Worm (Caenorhabditis elegans) whole organism, dauer: ENCODE results near the gene W03F9.1.

Experiments
- unc-62 ChIP-seq: sonication (generic microtip); optimal IDR thresholded peaks from 2 replicates; lab custom pipeline; 2017; ENCODE audit warnings: missing biosample characterization, missing genetic modification reagents, missing genetic modification characterization

W03F9.1 gene

DNA sequence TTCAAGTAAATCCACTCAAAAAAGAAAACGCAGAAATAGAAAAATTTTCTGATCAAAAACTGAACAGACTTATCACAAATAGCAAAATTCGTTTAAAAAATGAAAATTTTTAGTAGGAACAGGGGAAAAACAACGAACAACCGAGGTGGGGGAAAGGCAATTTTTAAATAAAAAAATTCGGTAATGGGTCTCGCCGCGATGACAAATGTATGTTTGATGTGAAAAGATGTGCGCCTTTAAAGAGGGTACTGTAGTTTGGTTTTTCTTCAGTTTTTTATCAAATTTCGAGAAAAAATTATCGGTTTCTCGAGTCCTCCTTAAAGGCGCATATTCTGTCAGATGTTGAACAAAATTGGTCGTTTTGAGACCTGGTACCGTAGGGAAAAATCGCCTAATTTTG is 2.6 kb downstream of the W03F9.1 start:
- TF ChIP-seq unc-62: no peak

DNA sequence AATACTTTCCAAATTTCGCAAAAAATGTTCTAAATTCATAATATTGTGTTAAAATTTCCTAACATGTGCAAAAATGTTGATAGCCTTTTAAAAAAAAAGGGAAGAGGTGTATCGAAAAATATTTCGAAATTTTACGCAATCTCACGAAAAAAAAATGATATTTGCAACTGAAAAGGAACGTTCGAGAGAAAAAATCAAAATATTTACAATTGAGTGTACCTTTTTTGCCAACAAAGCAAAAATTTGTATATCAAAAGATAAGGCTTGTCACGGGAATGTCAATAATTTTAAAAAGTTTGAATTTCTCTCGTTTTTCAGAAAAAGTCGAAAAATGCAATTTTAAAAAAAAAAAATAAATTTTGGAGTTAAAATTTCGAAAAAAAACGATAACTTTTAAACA is 3.0 kb downstream of the W03F9.1 start:
- TF ChIP-seq unc-62: no peak

DNA sequence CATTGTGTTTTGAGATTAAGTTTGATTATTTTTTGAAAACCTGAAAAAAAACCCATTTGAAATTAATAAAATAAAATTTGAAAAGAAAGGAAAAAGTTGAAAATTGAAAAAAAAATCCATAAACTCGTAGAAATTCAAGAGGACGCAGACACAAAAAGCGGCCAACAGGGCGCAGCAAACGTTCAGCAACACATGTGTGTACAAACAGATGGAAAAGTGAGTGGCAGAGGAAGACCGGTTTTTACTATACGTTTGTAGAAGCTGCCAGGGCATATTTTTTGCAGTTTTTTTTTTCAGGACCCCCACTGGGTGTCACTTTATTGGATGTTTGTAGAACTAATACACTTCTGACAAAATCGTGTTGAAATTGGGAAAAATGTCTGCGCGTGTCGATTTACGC is 3.8 kb downstream of the W03F9.1 start, which contains the start of gene cgp-1:
Gene cgp-1 (minus strand): TSS at position 40 of the 400 bp plus-strand sequence.
- no peak for TF ChIP-seq unc-62

DNA sequence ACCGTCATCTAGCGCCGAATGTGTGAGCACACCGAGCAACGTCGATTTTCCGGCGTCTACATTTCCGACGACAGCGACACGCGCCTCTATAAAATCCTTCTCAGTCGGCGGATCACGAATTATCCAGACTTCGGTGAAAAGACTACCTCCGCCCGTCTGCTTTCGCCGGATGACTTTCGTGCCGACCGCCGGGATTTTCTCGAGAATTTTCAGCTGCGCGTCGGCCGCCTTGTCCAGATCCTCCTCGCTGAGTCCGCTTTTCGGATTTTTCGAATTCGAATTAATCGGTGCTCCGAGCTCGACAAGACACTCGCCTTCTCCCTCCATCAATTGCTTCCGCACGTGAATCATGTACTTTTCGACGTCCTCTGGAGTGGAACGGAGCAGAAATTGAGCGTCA is 4.3 kb downstream of the W03F9.1 start:
- no peak for TF ChIP-seq unc-62

DNA sequence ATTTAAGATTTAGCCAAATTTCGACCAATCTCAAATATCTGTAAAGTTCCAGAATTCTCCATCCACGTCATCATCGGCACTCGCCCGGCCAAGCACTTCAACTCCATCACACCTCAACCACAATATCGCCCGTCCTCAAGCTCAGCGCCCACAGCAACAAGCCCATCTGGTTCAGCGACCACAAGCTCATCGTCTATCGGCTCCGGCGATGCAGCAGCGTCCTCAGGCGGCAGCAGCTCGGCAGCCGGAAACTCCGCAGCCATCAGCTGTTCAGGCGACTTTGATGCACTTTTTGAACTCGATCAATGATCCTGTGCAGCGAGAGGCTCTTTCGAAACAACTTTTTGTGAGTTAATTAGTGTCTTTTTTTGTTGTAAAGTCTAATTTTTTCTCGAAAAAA is 9.2 kb downstream of the W03F9.1 start:
- no peak for TF ChIP-seq unc-62

DNA sequence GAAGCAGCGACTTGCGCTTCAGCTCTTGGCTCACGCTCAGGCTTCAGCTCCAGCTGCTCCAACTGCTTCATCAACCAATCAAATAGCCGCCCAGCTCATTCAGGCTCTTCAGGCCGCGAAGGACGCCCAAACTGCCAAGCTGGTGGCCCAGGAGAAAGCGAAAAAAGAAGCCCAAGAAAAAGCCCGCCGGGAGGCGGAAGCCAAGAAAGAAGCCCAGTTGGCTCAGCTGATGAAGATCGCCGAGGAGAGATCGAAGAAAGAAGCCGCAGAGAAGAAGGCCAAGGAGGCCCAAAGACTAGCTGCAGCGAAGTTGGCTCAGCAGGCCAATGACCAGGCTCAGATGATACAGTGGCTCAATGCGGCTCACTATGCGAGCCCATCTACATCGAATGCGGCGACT is 10.3 kb downstream of the W03F9.1 start:
- TF ChIP-seq unc-62: no peak

DNA sequence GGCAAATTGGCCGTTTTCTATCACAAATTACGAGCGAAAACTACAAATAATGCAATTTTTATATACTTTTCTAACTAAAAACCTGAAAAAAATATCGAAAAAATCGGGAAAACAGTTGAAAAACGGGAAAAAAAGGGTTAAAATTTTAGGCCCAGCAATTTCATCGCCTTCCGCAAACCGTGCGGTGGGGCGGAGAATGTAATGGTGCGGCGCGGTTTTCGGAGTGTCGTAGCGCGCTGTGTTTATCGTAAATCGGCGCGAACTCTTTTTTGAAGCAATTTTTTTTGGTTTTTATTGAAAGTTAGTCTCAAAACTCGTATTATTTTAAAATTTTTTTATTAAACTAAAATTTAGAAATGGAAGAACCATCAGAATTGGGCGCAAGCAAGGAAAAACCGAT is 22.0 kb downstream of the W03F9.1 start, which contains the start of gene picd-1:
Gene picd-1 (plus strand): TSS at position 352 of the 400 bp plus-strand sequence.
- TF ChIP-seq unc-62: no peak

DNA sequence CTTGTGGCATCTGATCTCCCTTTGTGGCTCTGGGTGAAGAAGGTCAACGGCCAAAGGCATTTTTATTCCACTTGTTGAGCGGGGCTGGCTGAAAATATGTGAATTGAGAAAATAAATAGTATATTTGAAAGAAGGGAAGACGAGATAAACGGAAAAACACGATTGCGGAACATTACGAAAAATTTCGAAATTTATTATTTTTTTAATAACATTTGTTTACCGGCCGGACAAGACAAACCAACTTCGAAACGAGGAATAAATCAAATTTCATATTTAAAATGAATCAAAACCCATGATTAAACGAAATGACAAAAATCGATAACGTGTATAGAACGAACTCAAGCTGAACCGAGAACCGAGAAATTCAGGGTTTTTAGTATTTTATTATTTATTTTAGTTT is 22.5 kb downstream of the W03F9.1 start, which contains the start of gene rps-27:
Gene rps-27 (minus strand): TSS at position 101 of the 400 bp plus-strand sequence.
- TF ChIP-seq unc-62: no peak

DNA sequence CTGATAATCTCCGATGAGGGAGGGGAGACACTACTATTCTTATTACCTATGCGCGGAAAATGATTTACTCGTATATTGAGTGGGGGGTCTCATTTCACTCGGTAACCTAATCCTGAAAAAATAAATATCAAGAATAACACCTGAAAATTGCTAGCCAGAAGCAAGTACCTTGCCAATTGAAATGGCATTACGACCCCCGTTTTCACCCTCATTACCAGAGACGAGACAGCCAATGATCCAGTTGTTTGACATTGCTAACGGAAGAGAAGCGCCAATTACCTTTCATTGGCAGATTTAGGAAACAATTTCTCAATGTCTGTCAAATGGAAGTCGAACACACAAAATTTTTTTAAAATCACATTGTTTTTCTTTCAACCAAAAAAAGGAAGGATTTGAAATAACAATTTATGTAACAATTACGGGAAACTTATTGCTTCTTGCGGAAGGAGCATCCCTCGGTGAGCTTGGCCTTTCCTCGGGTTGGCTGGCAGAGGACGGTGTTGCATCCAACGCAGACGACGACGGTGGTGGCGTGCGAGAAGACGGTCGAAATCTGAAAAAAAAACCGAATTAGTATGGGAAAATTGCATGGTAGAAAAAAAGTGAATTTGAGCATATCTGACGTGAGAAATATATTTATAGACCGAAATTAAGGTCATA is 23.3 kb downstream of the W03F9.1 start:
- no peak for TF ChIP-seq unc-62

DNA sequence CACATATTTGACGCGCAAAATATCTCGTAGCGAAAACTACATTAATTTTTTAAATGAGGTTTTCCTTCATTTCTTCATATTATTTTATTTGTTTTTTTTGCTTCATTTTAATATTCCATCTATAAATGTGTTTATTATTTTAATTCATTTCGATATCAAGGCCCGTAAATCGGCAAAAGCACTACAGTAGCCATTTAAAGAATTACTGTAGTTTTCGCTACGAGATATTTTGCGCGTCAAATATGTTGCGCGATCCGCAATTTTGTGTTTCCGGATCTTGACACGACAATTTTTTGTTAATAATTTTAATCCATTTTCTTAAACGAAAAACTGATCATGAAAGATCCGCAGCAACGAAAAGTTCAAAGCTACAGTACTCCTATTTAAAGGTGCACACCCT is 24.4 kb downstream of the W03F9.1 start:
- TF ChIP-seq unc-62: no peak

DNA sequence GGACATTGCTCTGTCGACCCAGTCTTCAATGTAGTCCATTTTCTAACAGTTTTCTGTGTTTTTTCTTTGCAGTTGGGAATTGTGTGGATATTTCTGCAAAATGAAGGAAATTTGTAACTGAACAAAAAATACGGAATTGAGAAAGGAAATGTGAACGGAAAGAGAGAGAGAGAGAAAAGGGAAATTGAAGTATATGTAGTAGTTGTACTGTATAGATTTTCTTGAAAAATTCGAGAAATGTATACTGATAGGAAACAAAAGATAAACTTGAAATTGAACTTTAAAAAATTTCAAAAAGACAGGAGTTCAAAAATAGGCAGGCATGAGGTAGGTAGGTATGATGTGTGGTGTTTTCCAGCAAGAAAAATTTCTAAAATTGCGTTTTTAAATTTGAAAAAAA is 42.8 kb downstream of the W03F9.1 start, which contains the start of gene daam-1:
Gene daam-1 (minus strand): TSS at position 101 of the 400 bp plus-strand sequence.
- TF ChIP-seq unc-62: no peak
